Worm (Caenorhabditis elegans): ENCODE measurements around the gene C05D12.3.

DNA sequence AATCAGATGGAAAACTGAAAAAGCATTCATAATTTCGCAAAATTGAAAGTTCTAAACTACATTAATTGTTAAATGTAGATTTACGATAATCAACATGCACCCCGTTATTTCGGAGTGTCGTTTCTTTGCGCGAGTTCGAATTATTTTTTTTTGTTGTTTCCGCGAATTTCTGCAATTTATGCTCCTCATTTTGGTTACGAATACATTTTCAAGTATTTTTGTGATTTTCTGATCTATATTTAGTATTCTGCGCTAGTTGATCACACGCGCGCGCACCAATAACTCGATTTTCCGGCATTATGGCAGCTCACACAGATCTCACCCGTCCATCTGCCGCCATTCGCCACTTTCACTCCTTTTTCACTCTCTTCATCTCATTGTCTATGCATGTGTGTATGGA is 15.2 kb downstream of the C05D12.3 start, which contains the start of gene VW02B12L.2:
- TF ChIP-seq ZK546.5 (tag; optimal IDR thresholded peaks at IDR 0.05), result no peak
- TF ChIP-seq ztf-11 (tag; optimal IDR thresholded peaks at IDR 0.05), result no peak
- no peak for TF ChIP-seq ama-1 (optimal IDR thresholded peaks at IDR 0.05)
- no peak for TF ChIP-seq zag-1 (tag; optimal IDR thresholded peaks at IDR 0.05)
- TF ChIP-seq tbx-2 (tag; optimal IDR thresholded peaks at IDR 0.05), result no peak
- no peak for TF ChIP-seq ceh-16 (tag; optimal IDR thresholded peaks at IDR 0.05)
- no peak for TF ChIP-seq pqm-1 (tag; optimal IDR thresholded peaks at IDR 0.05)
- TF ChIP-seq mdl-1 (tag; optimal IDR thresholded peaks at IDR 0.05), result no peak

Measured in whole organism, L3 larva.